Fruit fly (Drosophila melanogaster): Measurements from ENCODE around the gene SmE.
A peak's percentile ranks its signal among the peaks of the same experiment; 100 is the strongest.

The SmE gene

DNA sequence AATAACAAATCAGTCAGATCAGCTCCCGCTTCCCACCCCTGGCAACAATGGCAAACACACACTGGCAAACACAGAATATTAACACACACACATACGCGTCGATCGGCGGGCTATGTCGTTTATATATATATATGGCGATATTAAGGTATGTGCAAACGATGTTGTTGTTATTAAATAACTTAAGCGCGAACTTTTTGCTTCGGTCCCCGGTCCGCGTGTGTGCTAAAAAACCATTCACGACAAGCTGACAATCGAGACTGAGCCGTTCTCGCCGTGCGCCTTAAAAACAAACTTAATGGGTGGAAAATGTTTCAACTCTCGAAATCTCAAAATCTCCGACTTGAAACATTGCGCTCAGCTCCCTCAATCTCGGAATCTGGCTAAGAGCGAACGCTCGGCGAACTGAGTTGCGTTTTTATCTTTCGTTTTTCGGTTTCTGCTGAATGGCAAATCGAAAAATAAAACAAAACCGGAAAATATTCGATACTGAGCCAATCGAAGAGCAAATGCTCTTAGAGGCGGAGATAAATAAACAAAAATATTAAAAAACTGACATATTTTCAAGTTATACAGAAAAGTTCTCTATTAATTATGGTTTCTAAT, 5.9 kb downstream of the SmE start, which contains the start of gene spz3:
spz3 (minus strand) TSS at position 261 of the 603 bp plus-strand sequence.
- TF ChIP-seq CG15710 (tag; optimal IDR thresholded peaks at IDR 0.05) = peak; percentile 68
- TF ChIP-seq CG32121 (GFP tag; IDR thresholded peaks at IDR 0.05) = peak; percentile 64
- TF ChIP-seq Snoo (tag; optimal IDR thresholded peaks at IDR 0.05) = peak; percentile 65
- TF ChIP-seq rn (GFP tag; IDR thresholded peaks at IDR 0.05) = peak; percentile 54; the same call in 1 of the 2 replicates
- peak; percentile 5 for TF ChIP-seq CG14655 (GFP tag; optimal IDR thresholded peaks at IDR 0.05)
- peak; percentile 91 for TF ChIP-seq gl (tag; optimal IDR thresholded peaks at IDR 0.05)
- TF ChIP-seq CG13204 (GFP tag; optimal IDR thresholded peaks at IDR 0.05) = peak; percentile 87
- TF ChIP-seq D1 (tag; optimal IDR thresholded peaks at IDR 0.05) = no peak
- TF ChIP-seq CG4496 (GFP tag; IDR thresholded peaks at IDR 0.05) = peak; percentile 83
- peak; percentile 38 for TF ChIP-seq CG9948 (tag; optimal IDR thresholded peaks at IDR 0.05)
- peak; percentile 81 for TF ChIP-seq Ets98B (GFP tag; IDR thresholded peaks at IDR 0.05)
- TF ChIP-seq CG8159 (tag; optimal IDR thresholded peaks at IDR 0.05) = peak; percentile 69
- TF ChIP-seq CG17806 (tag; optimal IDR thresholded peaks at IDR 0.05) = peak; percentile 61
- peak; percentile 61 for TF ChIP-seq Pif1B (GFP tag; optimal IDR thresholded peaks at IDR 0.05)
- peak; percentile 51 for TF ChIP-seq EcR (GFP tag; optimal IDR thresholded peaks at IDR 0.05)
- peak; percentile 87 for TF ChIP-seq CG12605 (GFP tag; IDR thresholded peaks at IDR 0.05)
- TF ChIP-seq CG34367 (tag; optimal IDR thresholded peaks at IDR 0.05) = peak; percentile 75
- TF ChIP-seq fd96Ca (GFP tag; IDR thresholded peaks at IDR 0.05) = peak; percentile 55; the same call in 1 of the 3 replicates
- TF ChIP-seq CG10348 (GFP tag; IDR thresholded peaks at IDR 0.05) = no peak
- no peak for TF ChIP-seq CG8301 (tag; optimal IDR thresholded peaks at IDR 0.05)
- peak; percentile 74 for TF ChIP-seq Pif1A (GFP tag; optimal IDR thresholded peaks at IDR 0.05)

DNA sequence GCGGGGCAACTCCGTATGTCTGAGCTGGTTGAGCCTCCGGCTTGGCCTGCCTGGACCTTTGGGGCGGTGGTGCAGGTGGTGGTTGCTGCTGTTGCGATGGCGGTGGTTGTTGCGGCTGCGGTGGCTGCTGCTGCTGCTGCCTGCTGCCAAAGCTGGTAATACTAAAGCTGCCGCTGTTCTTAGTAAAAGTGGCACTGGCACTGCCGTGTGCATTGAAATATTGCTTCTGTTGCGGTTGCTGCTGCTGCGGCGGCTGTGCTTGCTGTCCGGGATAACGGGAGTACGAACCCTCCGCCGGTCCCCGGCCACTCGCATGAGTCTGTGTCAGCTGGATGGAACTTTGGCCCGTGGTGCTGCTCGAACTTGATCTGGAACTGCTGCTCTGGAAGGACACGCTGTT, 6.9 kb downstream of the SmE start:
- no peak for TF ChIP-seq CG8301 (tag; optimal IDR thresholded peaks at IDR 0.05)
- TF ChIP-seq Pif1A (GFP tag; optimal IDR thresholded peaks at IDR 0.05) = no peak
- no peak for TF ChIP-seq rn (GFP tag; IDR thresholded peaks at IDR 0.05)

DNA sequence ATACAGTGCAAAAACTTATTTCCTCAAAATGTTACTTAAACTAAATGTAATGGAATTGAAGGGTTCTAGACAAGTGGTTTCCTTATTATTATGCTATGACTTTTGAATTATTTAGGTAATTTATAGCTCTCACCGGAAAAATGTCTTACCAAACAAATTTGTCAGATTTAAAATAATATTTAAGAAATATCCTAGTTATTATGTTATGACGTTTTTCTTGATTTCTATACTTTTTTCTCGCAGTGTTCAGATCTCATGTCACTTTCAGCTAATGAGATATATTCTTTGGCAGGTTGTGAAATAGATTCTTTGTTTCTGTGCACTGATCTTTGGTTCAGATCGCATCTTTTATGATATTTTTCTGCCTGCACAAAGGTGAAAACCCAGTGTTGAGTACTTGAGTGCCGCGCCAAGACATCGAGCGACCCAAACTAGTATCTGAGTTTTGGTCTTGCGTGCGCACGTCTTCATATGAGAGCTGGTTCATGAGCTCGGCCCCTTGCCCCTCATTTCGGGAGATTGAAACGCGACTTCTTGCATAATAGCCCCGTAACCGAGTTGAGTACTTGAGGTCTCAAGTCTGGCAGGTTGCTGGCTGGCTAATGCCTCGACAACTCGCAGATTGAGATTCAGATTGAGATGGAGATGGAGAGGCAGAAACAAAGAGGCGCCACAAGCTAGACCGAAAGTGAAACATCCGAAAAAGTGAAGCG, 8.6 kb downstream of the SmE start:
- TF ChIP-seq CG4496 (GFP tag; IDR thresholded peaks at IDR 0.05) (0 out of 3 replicates have a peak, but pooled peaks have one; percentile 41), CG34367 (tag; optimal IDR thresholded peaks at IDR 0.05) (no peak), CG9948 (tag; optimal IDR thresholded peaks at IDR 0.05) (peak; percentile 17), CG8159 (tag; optimal IDR thresholded peaks at IDR 0.05) (peak; percentile 24), CG10348 (GFP tag; IDR thresholded peaks at IDR 0.05) (no peak), CG14655 (GFP tag; optimal IDR thresholded peaks at IDR 0.05) (peak; percentile 44)

dm6 chr2L:7875676-7876075, 9.6 kb downstream of the SmE start:
- TF ChIP-seq Ets98B (GFP tag; IDR thresholded peaks at IDR 0.05) (no peak), CG10348 (GFP tag; IDR thresholded peaks at IDR 0.05) (no peak), D1 (tag; optimal IDR thresholded peaks at IDR 0.05) (no peak), Snoo (tag; optimal IDR thresholded peaks at IDR 0.05) (peak; percentile 37), CG4496 (GFP tag; IDR thresholded peaks at IDR 0.05) (0 out of 3 replicates have a peak, but pooled peaks have one; percentile 17), rn (GFP tag; IDR thresholded peaks at IDR 0.05) (no peak), CG34367 (tag; optimal IDR thresholded peaks at IDR 0.05) (no peak), CG14655 (GFP tag; optimal IDR thresholded peaks at IDR 0.05) (no peak), CG17806 (tag; optimal IDR thresholded peaks at IDR 0.05) (peak; percentile 40), CG8159 (tag; optimal IDR thresholded peaks at IDR 0.05) (peak; percentile 43), CG8301 (tag; optimal IDR thresholded peaks at IDR 0.05) (no peak), CG12605 (GFP tag; IDR thresholded peaks at IDR 0.05) (no peak), CG15710 (tag; optimal IDR thresholded peaks at IDR 0.05) (peak; percentile 26), Pif1A (GFP tag; optimal IDR thresholded peaks at IDR 0.05) (peak; percentile 39), fd96Ca (GFP tag; IDR thresholded peaks at IDR 0.05) (no peak), CG9948 (tag; optimal IDR thresholded peaks at IDR 0.05) (peak; percentile 14), CG32121 (GFP tag; IDR thresholded peaks at IDR 0.05) (no peak), gl (tag; optimal IDR thresholded peaks at IDR 0.05) (no peak), CG13204 (GFP tag; optimal IDR thresholded peaks at IDR 0.05) (no peak), EcR (GFP tag; optimal IDR thresholded peaks at IDR 0.05) (no peak), Pif1B (GFP tag; optimal IDR thresholded peaks at IDR 0.05) (peak; percentile 12)

- TF ChIP-seq Ets98B (GFP tag; IDR thresholded peaks at IDR 0.05) = peak; percentile 37; the same call in 1 of the 2 replicates
- no peak for TF ChIP-seq CG8159 (tag; optimal IDR thresholded peaks at IDR 0.05)
- no peak for TF ChIP-seq gl (tag; optimal IDR thresholded peaks at IDR 0.05)
- no peak for TF ChIP-seq CG17806 (tag; optimal IDR thresholded peaks at IDR 0.05)
These were observed 12.6 kb downstream of the SmE start for dm6 chr2L:7872680-7873079.

- TF ChIP-seq CG34367 (tag; optimal IDR thresholded peaks at IDR 0.05) = no peak
- no peak for TF ChIP-seq CG13204 (GFP tag; optimal IDR thresholded peaks at IDR 0.05)
- TF ChIP-seq EcR (GFP tag; optimal IDR thresholded peaks at IDR 0.05) = no peak
- peak; percentile 29 for TF ChIP-seq CG17806 (tag; optimal IDR thresholded peaks at IDR 0.05)
- 0 out of 2 replicates have a peak, but pooled peaks have one; percentile 13 for TF ChIP-seq CG12605 (GFP tag; IDR thresholded peaks at IDR 0.05)
- no peak for TF ChIP-seq rn (GFP tag; IDR thresholded peaks at IDR 0.05)
- TF ChIP-seq CG9948 (tag; optimal IDR thresholded peaks at IDR 0.05) = peak; percentile 50
- no peak for TF ChIP-seq fd96Ca (GFP tag; IDR thresholded peaks at IDR 0.05)
- TF ChIP-seq Pif1A (GFP tag; optimal IDR thresholded peaks at IDR 0.05) = peak; percentile 14
- peak; percentile 43 for TF ChIP-seq CG8159 (tag; optimal IDR thresholded peaks at IDR 0.05)
- peak; percentile 57 for TF ChIP-seq CG8301 (tag; optimal IDR thresholded peaks at IDR 0.05)
- peak; percentile 19 for TF ChIP-seq CG15710 (tag; optimal IDR thresholded peaks at IDR 0.05)
- 0 out of 2 replicates have a peak, but pooled peaks have one; percentile 15 for TF ChIP-seq CG32121 (GFP tag; IDR thresholded peaks at IDR 0.05)
- TF ChIP-seq CG14655 (GFP tag; optimal IDR thresholded peaks at IDR 0.05) = peak; percentile 60
- no peak for TF ChIP-seq gl (tag; optimal IDR thresholded peaks at IDR 0.05)
- TF ChIP-seq CG10348 (GFP tag; IDR thresholded peaks at IDR 0.05) = no peak
- TF ChIP-seq Ets98B (GFP tag; IDR thresholded peaks at IDR 0.05) = no peak
- TF ChIP-seq Snoo (tag; optimal IDR thresholded peaks at IDR 0.05) = no peak
- TF ChIP-seq Pif1B (GFP tag; optimal IDR thresholded peaks at IDR 0.05) = no peak
- TF ChIP-seq D1 (tag; optimal IDR thresholded peaks at IDR 0.05) = no peak
- TF ChIP-seq CG4496 (GFP tag; IDR thresholded peaks at IDR 0.05) = 0 out of 3 replicates have a peak, but pooled peaks have one; percentile 10
These were observed 13.3 kb downstream of the SmE start for dm6 chr2L:7871821-7872524.

Measured in whole organism, pupa.